Worm (Caenorhabditis elegans): ENCODE results near the gene Y73F8A.32.

Y73F8A.32 gene

DNA sequence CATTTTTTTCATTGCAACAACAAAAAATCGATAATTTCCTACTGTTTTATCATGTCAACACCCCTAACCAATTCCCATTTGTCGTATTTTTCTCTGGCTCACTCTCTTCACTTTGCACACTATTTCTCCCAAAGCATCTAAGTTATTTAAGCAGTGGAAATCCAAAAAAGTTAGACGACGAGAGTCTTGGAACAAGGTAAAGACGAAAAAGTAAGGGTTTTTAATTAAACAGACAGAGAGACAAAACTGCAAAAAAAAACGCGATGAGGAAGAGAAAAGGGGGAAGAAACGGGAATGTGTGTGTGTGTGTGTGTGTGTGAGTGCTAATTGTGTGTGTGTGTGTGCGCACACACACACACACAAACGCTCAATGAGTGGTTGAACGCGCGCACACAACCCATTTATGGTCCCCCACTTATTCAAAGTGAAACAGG is 40.0 kb upstream of the Y73F8A.32 start (continued):
- TF ChIP-seq egl-13 (tag; optimal IDR thresholded peaks at IDR 0.05) (peak; percentile 42), ama-1 (optimal IDR thresholded peaks at IDR 0.05) (no peak), nhr-20 (tag; optimal IDR thresholded peaks at IDR 0.05) (peak; percentile 29), hlh-17 (GFP tag; optimal IDR thresholded peaks at IDR 0.05; ENCODE audit: borderline replicate concordance) (no peak), mef-2 (tag; optimal IDR thresholded peaks at IDR 0.05) (no peak), fkh-8 (tag; optimal IDR thresholded peaks at IDR 0.05) (peak; percentile 69), tbx-2 (tag; optimal IDR thresholded peaks at IDR 0.05) (peak; percentile 57), tlp-1 (tag; optimal IDR thresholded peaks at IDR 0.05) (no peak), ceh-90 (tag; optimal IDR thresholded peaks at IDR 0.05) (no peak), pax-3 (tag; optimal IDR thresholded peaks at IDR 0.05) (no peak), sptf-1 (tag; optimal IDR thresholded peaks at IDR 0.05) (no peak), snpc-4 (tag; optimal IDR thresholded peaks at IDR 0.05) (peak; percentile 32), ztf-4 (tag; optimal IDR thresholded peaks at IDR 0.05) (no peak), nhr-237 (tag; optimal IDR thresholded peaks at IDR 0.05) (no peak), dpl-1 (GFP tag; optimal IDR thresholded peaks at IDR 0.05) (peak in 2 of 3 experiments; percentile 4 to 42), unc-98 (GFP tag; IDR thresholded peaks at IDR 0.05) (no peak), egl-27 (tag; optimal IDR thresholded peaks at IDR 0.05) (no peak), zag-1 (tag; optimal IDR thresholded peaks at IDR 0.05) (no peak), C04F5.9 (tag; optimal IDR thresholded peaks at IDR 0.05) (no peak), ets-5 (GFP tag; IDR thresholded peaks at IDR 0.05) (no peak), ces-1 (GFP tag; optimal IDR thresholded peaks at IDR 0.05) (no peak), nhr-77 (tag; optimal IDR thresholded peaks at IDR 0.05) (no peak), sup-37 (GFP tag; optimal IDR thresholded peaks at IDR 0.05) (no peak), zip-4 (GFP tag; optimal IDR thresholded peaks at IDR 0.05) (no peak), unc-130 (tag; optimal IDR thresholded peaks at IDR 0.05) (no peak), elt-3 (tag; optimal IDR thresholded peaks at IDR 0.05) (no peak), aha-1 (tag; optimal IDR thresholded peaks at IDR 0.05) (no peak), skn-1 (tag; optimal IDR thresholded peaks at IDR 0.05) (no peak), mep-1 (tag; optimal IDR thresholded peaks at IDR 0.05) (peak; percentile 60), sox-4 (tag; optimal IDR thresholded peaks at IDR 0.05) (no peak), unc-86 (tag; optimal IDR thresholded peaks at IDR 0.05) (peak; percentile 54), mdl-1 (tag; optimal IDR thresholded peaks at IDR 0.05) (peak in 1 of 2 experiments; percentile 25), ceh-63 (GFP tag; optimal IDR thresholded peaks at IDR 0.05) (peak; percentile 21), hpl-2 (GFP tag; optimal IDR thresholded peaks at IDR 0.05) (no peak), fkh-4 (tag; optimal IDR thresholded peaks at IDR 0.05; ENCODE audit: borderline replicate concordance) (no peak), snu-23 (GFP tag; optimal IDR thresholded peaks at IDR 0.05) (peak; percentile 49), alr-1 (tag; optimal IDR thresholded peaks at IDR 0.05; ENCODE audit: borderline replicate concordance) (no peak), nhr-76 (tag; optimal IDR thresholded peaks at IDR 0.05) (no peak), ceh-82 (tag; optimal IDR thresholded peaks at IDR 0.05) (peak; percentile 13 to 36 (median 21)), nhr-11 (tag; optimal IDR thresholded peaks at IDR 0.05) (no peak), mab-9 (GFP tag; IDR thresholded peaks at IDR 0.05) (0 out of 2 replicates have a peak, but pooled peaks have one; percentile 35), lin-14 (GFP tag; optimal IDR thresholded peaks at IDR 0.05) (peak; percentile 88), dsc-1 (tag; optimal IDR thresholded peaks at IDR 0.05) (no peak), lir-3 (tag; optimal IDR thresholded peaks at IDR 0.05; ENCODE audit: poor library complexity) (no peak), irx-1 (tag; optimal IDR thresholded peaks at IDR 0.05) (peak; percentile 50), hlh-4 (tag; optimal IDR thresholded peaks at IDR 0.05) (no peak), F16B12.6 (tag; optimal IDR thresholded peaks at IDR 0.05) (peak; percentile 8), pqm-1 (tag; optimal IDR thresholded peaks at IDR 0.05) (no peak), lin-13 (GFP tag; optimal IDR thresholded peaks at IDR 0.05) (peak; percentile 30), nhr-71 (tag; optimal IDR thresholded peaks at IDR 0.05) (peak; percentile 70), nhr-28 (tag; optimal IDR thresholded peaks at IDR 0.05) (no peak), nhr-84 (tag; optimal IDR thresholded peaks at IDR 0.05) (no peak), lin-15B (tag; optimal IDR thresholded peaks at IDR 0.05) (peak; percentile 24), unc-62 (GFP tag; optimal IDR thresholded peaks at IDR 0.05) (no peak)
